Worm (Caenorhabditis elegans) whole organism, early embryonic: ENCODE results near the gene fbxa-176.

ENCODE experiments used
- B0310.2 ChIP-seq: sonication (generic microtip); optimal IDR thresholded peaks from 2 replicates; lab custom pipeline; 2016; ENCODE audit warnings: mild to moderate bottlenecking, missing genetic modification characterization, missing compliant biosample characterization
- aly-1 ChIP-seq: sonication (generic microtip); optimal IDR thresholded peaks from 2 replicates; lab custom pipeline; 2016; ENCODE audit warnings: missing genetic modification characterization, missing compliant biosample characterization
- ama-1 ChIP-seq: fragments of 150-350 bp; optimal IDR thresholded peaks from 2 replicates; lab custom pipeline; 2014
- ceh-13 ChIP-seq: fragments of 200-800 bp; sonication (Bioruptor generic); optimal IDR thresholded peaks from 2 replicates; lab custom pipeline; 2018; ENCODE audit warnings: mild to moderate bottlenecking, missing genetic modification characterization, missing compliant biosample characterization
- ceh-36 ChIP-seq: sonication (generic microtip); optimal IDR thresholded peaks from 2 replicates; lab custom pipeline; 2016; ENCODE audit warnings: missing genetic modification characterization, inconsistent platforms, missing compliant biosample characterization
- flt-1 ChIP-seq: fragments of 200-800 bp; sonication (Bioruptor generic); IDR thresholded peaks from 2 replicates; pipeline ENCODE4 v1.3.6; 2022; ENCODE audit warnings: missing genetic modification characterization, missing compliant biosample characterization
- hmg-4 ChIP-seq: fragments of 200-800 bp; sonication (Bioruptor generic); optimal IDR thresholded peaks from 2 replicates; lab custom pipeline; 2018; ENCODE audit warnings: mild to moderate bottlenecking, missing genetic modification characterization, missing compliant biosample characterization
- hnd-1 ChIP-seq: sonication (generic microtip); optimal IDR thresholded peaks from 2 replicates; lab custom pipeline; 2016; ENCODE audit warnings: missing genetic modification characterization, missing compliant biosample characterization
- pes-1 ChIP-seq: fragments of 200-800 bp; sonication (Bioruptor generic); IDR thresholded peaks from 2 replicates; pipeline ENCODE4 v1.3.6; 2022; ENCODE audit warnings: missing genetic modification reagents, missing genetic modification characterization, missing compliant biosample characterization
- sea-1 ChIP-seq: fragments of 200-800 bp; sonication (Bioruptor generic); conservative IDR thresholded peaks from 2 replicates; pipeline ENCODE4 v1.3.6; 2022; ENCODE audit warnings: missing genetic modification characterization, missing compliant biosample characterization
- tbx-11 ChIP-seq: fragments of 200-800 bp; sonication (Bioruptor generic); IDR thresholded peaks from 2 replicates; pipeline ENCODE4 v1.3.6; 2022; ENCODE audit warnings: missing genetic modification characterization, missing compliant biosample characterization
- tra-4 ChIP-seq: sonication (generic microtip); optimal IDR thresholded peaks from 2 replicates; lab custom pipeline; 2017; ENCODE audit warnings: missing genetic modification characterization, missing compliant biosample characterization

ce11 chrV:17546931-17547330 lies 2.5 kb upstream of the fbxa-176 start:
- TF ChIP-seq ama-1 (no peak), B0310.2 (no peak), flt-1 (GFP tag; lab: Robert Waterston, UW) (no peak), tbx-11 (GFP tag; lab: Robert Waterston, UW) (no peak), sea-1 (GFP tag; lab: Robert Waterston, UW) (no peak), hnd-1 (no peak), ceh-36 (tag; lab: Kevin White, UChicago) (no peak), ceh-13 (GFP tag; lab: Kevin White, UChicago) (no peak), pes-1 (no peak), tra-4 (tag; lab: Kevin White, UChicago) (no peak), hmg-4 (GFP tag; lab: Kevin White, UChicago) (no peak), aly-1 (no peak)
